Worm (Caenorhabditis elegans) whole organism, L3 larva: ENCODE measurements around the gene R04B5.6.

Experiments used
- ceh-82 ChIP-seq: fragments of 150-350 bp; optimal IDR thresholded peaks from 2 replicates; lab custom pipeline; 2014; ENCODE audit warnings: missing biosample characterization, missing genetic modification characterization
- elt-2 ChIP-seq: sonication (generic microtip); optimal IDR thresholded peaks from 2 replicates; lab custom pipeline; 2016; ENCODE audit warnings: missing genetic modification reagents, mild to moderate bottlenecking, missing genetic modification characterization, missing compliant biosample characterization
- elt-3 ChIP-seq, 3 experiments: fragments of 150-350 bp in 1 of 3; sonication (generic microtip) in 2 of 3; optimal IDR thresholded peaks; 2 replicates in 2 of 3; 4 replicates in 1 of 3; lab custom pipeline; 2014 to 2017; ENCODE audit warnings: missing biosample characterization in 3 of 3, missing genetic modification characterization in 3 of 3
- mdl-1 ChIP-seq: fragments of 150-350 bp; optimal IDR thresholded peaks from 2 replicates; lab custom pipeline; 2014; ENCODE audit warnings: missing biosample characterization, missing genetic modification characterization
- nhr-237 ChIP-seq: fragments of 150-350 bp; optimal IDR thresholded peaks from 2 replicates; lab custom pipeline; 2014; ENCODE audit warnings: missing biosample characterization, missing genetic modification characterization
- nhr-28 ChIP-seq: fragments of 150-350 bp; optimal IDR thresholded peaks from 2 replicates; lab custom pipeline; 2014; ENCODE audit warnings: missing biosample characterization, missing genetic modification characterization
- skn-1 ChIP-seq: fragments of 150-350 bp; optimal IDR thresholded peaks from 2 replicates; lab custom pipeline; 2014; ENCODE audit warnings: missing biosample characterization, missing genetic modification characterization
- unc-62 ChIP-seq: fragments of 150-350 bp; sonication (generic microtip); optimal IDR thresholded peaks from 4 replicates; lab custom pipeline; 2014; ENCODE audit warnings: missing biosample characterization, missing genetic modification reagents, missing genetic modification characterization
- zag-1 ChIP-seq: fragments of 150-350 bp; optimal IDR thresholded peaks from 2 replicates; lab custom pipeline; 2014; ENCODE audit warnings: missing biosample characterization, missing genetic modification characterization
- ztf-11 ChIP-seq: fragments of 150-350 bp; optimal IDR thresholded peaks from 2 replicates; lab custom pipeline; 2014; ENCODE audit warnings: missing biosample characterization, missing genetic modification characterization

ce11 chrV:10075441-10075840 is 9.5 kb upstream of the R04B5.6 start, which contains the start of gene F57A8.7:
- no peak for TF ChIP-seq nhr-28 (tag; lab: Kevin White, UChicago)
- no peak for TF ChIP-seq nhr-237
- no peak for TF ChIP-seq zag-1 (tag; lab: Kevin White, UChicago)
- TF ChIP-seq ceh-82: no peak
- no peak for TF ChIP-seq unc-62
- TF ChIP-seq elt-2 (tag; lab: Kevin White, UChicago): no peak
- no peak for TF ChIP-seq ztf-11
- no peak for TF ChIP-seq mdl-1 (tag; lab: Kevin White, UChicago)
- TF ChIP-seq skn-1: no peak
- TF ChIP-seq elt-3 (tag; optimal IDR thresholded peaks at IDR 0.05; lab: Kevin White, UChicago): no peak
